Worm (Caenorhabditis elegans) whole organism, L3 larva: ENCODE data around the gene C14B9.10.

Source experiments
- aly-2 ChIP-seq: fragments of 150-350 bp; optimal IDR thresholded peaks from 2 replicates; lab custom pipeline; 2014; ENCODE audit warnings: missing biosample characterization, missing genetic modification characterization
- ceh-16 ChIP-seq: sonication (generic microtip); optimal IDR thresholded peaks from 2 replicates; lab custom pipeline; 2017; ENCODE audit warnings: missing biosample characterization, missing genetic modification characterization
- ceh-28 ChIP-seq: fragments of 150-350 bp; optimal IDR thresholded peaks from 2 replicates; lab custom pipeline; 2014; ENCODE audit warnings: missing biosample characterization, missing genetic modification reagents, missing genetic modification characterization
- ceh-82 ChIP-seq: fragments of 150-350 bp; optimal IDR thresholded peaks from 2 replicates; lab custom pipeline; 2014; ENCODE audit warnings: missing biosample characterization, missing genetic modification characterization
- ceh-9 ChIP-seq: sonication (generic microtip); optimal IDR thresholded peaks from 2 replicates; lab custom pipeline; 2018; ENCODE audit warnings: missing biosample characterization, missing genetic modification characterization
- daf-12 ChIP-seq: fragments of 150-350 bp; optimal IDR thresholded peaks from 2 replicates; lab custom pipeline; 2014; ENCODE audit warnings: missing biosample characterization, missing genetic modification reagents, missing genetic modification characterization
- egl-27 ChIP-seq: sonication (generic microtip); optimal IDR thresholded peaks from 4 replicates; lab custom pipeline; 2017; ENCODE audit warnings: missing biosample characterization, missing genetic modification reagents, missing genetic modification characterization
- egl-5 ChIP-seq: fragments of 150-350 bp; optimal IDR thresholded peaks from 2 replicates; lab custom pipeline; 2017; ENCODE audit warnings: missing biosample characterization, missing genetic modification reagents, missing genetic modification characterization, inconsistent platforms
- elt-2 ChIP-seq: sonication (generic microtip); optimal IDR thresholded peaks from 2 replicates; lab custom pipeline; 2016; ENCODE audit warnings: missing genetic modification reagents, mild to moderate bottlenecking, missing genetic modification characterization, missing compliant biosample characterization
- elt-3 ChIP-seq, 3 experiments: fragments of 150-350 bp in 1 of 3; sonication (generic microtip) in 2 of 3; optimal IDR thresholded peaks; 2 replicates in 2 of 3; 4 replicates in 1 of 3; lab custom pipeline; 2014 to 2017; ENCODE audit warnings: missing biosample characterization in 3 of 3, missing genetic modification characterization in 3 of 3
- eor-1 ChIP-seq, 2 experiments: fragments of 150-350 bp; optimal IDR thresholded peaks; 2 replicates each; lab custom pipeline; 2014 to 2018; ENCODE audit warnings: missing biosample characterization in 2 of 2, missing genetic modification characterization in 2 of 2
- fkh-10 ChIP-seq: sonication (generic microtip); optimal IDR thresholded peaks from 2 replicates; lab custom pipeline; 2017; ENCODE audit warnings: missing biosample characterization, missing genetic modification reagents, missing genetic modification characterization
- fkh-2 ChIP-seq: fragments of 150-350 bp; optimal IDR thresholded peaks from 2 replicates; lab custom pipeline; 2014; ENCODE audit warnings: missing biosample characterization, missing genetic modification reagents, missing genetic modification characterization
- fos-1 ChIP-seq: fragments of 150-350 bp; optimal IDR thresholded peaks from 2 replicates; lab custom pipeline; 2014; ENCODE audit warnings: missing biosample characterization, missing genetic modification characterization
- hmg-11 ChIP-seq: sonication (generic microtip); optimal IDR thresholded peaks from 2 replicates; lab custom pipeline; 2016; ENCODE audit warnings: missing genetic modification characterization, missing compliant biosample characterization
- jun-1 ChIP-seq: fragments of 150-350 bp; optimal IDR thresholded peaks from 2 replicates; lab custom pipeline; 2014; ENCODE audit warnings: missing biosample characterization, missing genetic modification reagents, missing genetic modification characterization
- lin-15B ChIP-seq: fragments of 150-350 bp; optimal IDR thresholded peaks from 2 replicates; lab custom pipeline; 2014; ENCODE audit warnings: missing biosample characterization, missing genetic modification characterization
- mdl-1 ChIP-seq: fragments of 150-350 bp; optimal IDR thresholded peaks from 2 replicates; lab custom pipeline; 2014; ENCODE audit warnings: missing biosample characterization, missing genetic modification characterization
- nfya-1 ChIP-seq: sonication (generic microtip); optimal IDR thresholded peaks from 2 replicates; lab custom pipeline; 2017; ENCODE audit warnings: missing genetic modification characterization, mild to moderate bottlenecking, missing compliant biosample characterization, antibody characterized with exemption, moderate library complexity; ENCODE audit not compliant: insufficient read depth
- nhr-11 ChIP-seq: fragments of 150-350 bp; optimal IDR thresholded peaks from 2 replicates; lab custom pipeline; 2014; ENCODE audit warnings: missing biosample characterization, missing genetic modification characterization
- nhr-12 ChIP-seq: fragments of 150-350 bp; optimal IDR thresholded peaks from 2 replicates; lab custom pipeline; 2014; ENCODE audit warnings: missing biosample characterization, missing genetic modification characterization
- nhr-23 ChIP-seq: fragments of 150-350 bp; optimal IDR thresholded peaks from 2 replicates; lab custom pipeline; 2014; ENCODE audit warnings: missing biosample characterization, missing genetic modification reagents, missing genetic modification characterization
- nhr-28 ChIP-seq: fragments of 150-350 bp; optimal IDR thresholded peaks from 2 replicates; lab custom pipeline; 2014; ENCODE audit warnings: missing biosample characterization, missing genetic modification characterization
- nhr-43 ChIP-seq: sonication (generic microtip); optimal IDR thresholded peaks from 2 replicates; lab custom pipeline; 2016; ENCODE audit warnings: mild to moderate bottlenecking, missing genetic modification characterization, missing compliant biosample characterization; ENCODE audit not compliant: poor library complexity, severe bottlenecking
- nhr-67 ChIP-seq: fragments of 150-350 bp; optimal IDR thresholded peaks from 2 replicates; lab custom pipeline; 2014; ENCODE audit warnings: missing biosample characterization, missing genetic modification characterization
- nhr-76 ChIP-seq: fragments of 150-350 bp; sonication (generic microtip); optimal IDR thresholded peaks from 5 replicates; lab custom pipeline; 2014; ENCODE audit warnings: missing biosample characterization, missing genetic modification characterization
- pha-4 ChIP-seq: fragments of 150-350 bp; optimal IDR thresholded peaks from 2 replicates; lab custom pipeline; 2014; ENCODE audit warnings: missing biosample characterization, missing genetic modification reagents, missing genetic modification characterization
- sea-2 ChIP-seq: fragments of 150-350 bp; sonication (generic microtip); optimal IDR thresholded peaks from 4 replicates; lab custom pipeline; 2014; ENCODE audit warnings: missing biosample characterization, missing genetic modification reagents, missing genetic modification characterization
- snpc-4 ChIP-seq: fragments of 150-350 bp; optimal IDR thresholded peaks from 2 replicates; lab custom pipeline; 2014; ENCODE audit warnings: missing biosample characterization, missing genetic modification characterization
- tbx-2 ChIP-seq: sonication (generic microtip); optimal IDR thresholded peaks from 2 replicates; lab custom pipeline; 2016; ENCODE audit warnings: mild to moderate bottlenecking, missing genetic modification characterization, missing compliant biosample characterization
- unc-39 ChIP-seq: sonication (generic microtip); optimal IDR thresholded peaks from 4 replicates; lab custom pipeline; 2017; ENCODE audit warnings: missing biosample characterization, missing genetic modification characterization
- unc-62 ChIP-seq: fragments of 150-350 bp; sonication (generic microtip); optimal IDR thresholded peaks from 4 replicates; lab custom pipeline; 2014; ENCODE audit warnings: missing biosample characterization, missing genetic modification reagents, missing genetic modification characterization
- ztf-11 ChIP-seq: fragments of 150-350 bp; optimal IDR thresholded peaks from 2 replicates; lab custom pipeline; 2014; ENCODE audit warnings: missing biosample characterization, missing genetic modification characterization
- ztf-4 ChIP-seq: fragments of 150-350 bp; optimal IDR thresholded peaks from 2 replicates; lab custom pipeline; 2014; ENCODE audit warnings: missing biosample characterization, missing genetic modification characterization

C14B9.10 gene

ce11 chrIII:8109459-8110057 is 21.1 kb upstream of the C14B9.10 start (continued):
- TF ChIP-seq ceh-16 (tag; lab: Kevin White, UChicago) (no peak), ceh-9 (no peak), unc-39 (tag; lab: Kevin White, UChicago) (no peak), aly-2 (no peak), jun-1 (tag; lab: Kevin White, UChicago) (peak; percentile 64), daf-12 (no peak), lin-15B (tag; lab: Kevin White, UChicago) (peak; percentile 36), eor-1 (tag; optimal IDR thresholded peaks at IDR 0.05; lab: Kevin White, UChicago) (no peak), unc-62 (GFP tag; lab: Kevin White, UChicago) (no peak), nhr-23 (tag; lab: Kevin White, UChicago) (peak; percentile 29), elt-3 (tag; optimal IDR thresholded peaks at IDR 0.05; lab: Kevin White, UChicago) (no peak), egl-5 (tag; lab: Kevin White, UChicago) (peak; percentile 33)

- TF ChIP-seq nfya-1, result no peak
- peak; percentile 36 for TF ChIP-seq nhr-43
These were observed 19.3 kb upstream of the C14B9.10 start for ce11 chrIII:8111347-8111746.

- no peak for TF ChIP-seq tbx-2 (tag; lab: Kevin White, UChicago)
- TF ChIP-seq pha-4 (tag; lab: Kevin White, UChicago), result no peak
- TF ChIP-seq nhr-12 (tag; lab: Kevin White, UChicago), result no peak
- no peak for TF ChIP-seq elt-2 (tag; lab: Kevin White, UChicago)
- TF ChIP-seq ceh-82 (tag; lab: Kevin White, UChicago), result no peak
- no peak for TF ChIP-seq fkh-2 (tag; lab: Kevin White, UChicago)
- TF ChIP-seq hmg-11, result no peak
- no peak for TF ChIP-seq egl-27 (tag; lab: Kevin White, UChicago)
- TF ChIP-seq mdl-1, result no peak
- no peak for TF ChIP-seq ceh-28
- TF ChIP-seq ztf-4 (tag; lab: Kevin White, UChicago), result no peak
These were observed 14.8 kb upstream of the C14B9.10 start for ce11 chrIII:8115877-8116276.

DNA sequence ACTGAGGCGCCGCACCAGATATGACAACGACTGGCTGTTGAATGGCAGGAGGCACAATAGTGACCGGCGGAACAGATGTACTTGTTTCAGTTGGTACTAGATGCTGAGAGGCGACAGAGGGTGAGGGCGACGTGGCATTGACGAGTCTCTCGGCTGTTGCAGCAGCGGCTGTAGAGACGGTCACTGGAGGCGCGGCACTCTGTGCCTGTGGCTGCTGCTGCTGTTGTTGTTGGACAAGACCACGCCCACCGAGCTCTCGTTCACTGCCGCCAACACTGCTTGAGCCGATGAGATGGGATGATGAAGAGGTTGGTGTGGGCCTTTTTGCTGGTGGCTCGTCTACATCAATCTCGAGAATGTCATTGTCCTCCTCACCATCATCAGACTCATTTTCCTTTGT is 13.5 kb upstream of the C14B9.10 start:
- TF ChIP-seq nhr-12 (tag; lab: Kevin White, UChicago) (no peak), mdl-1 (no peak), ceh-9 (no peak)
- TF ChIP-seq, all 47 proteins: peak for 0

- TF ChIP-seq sea-2 (GFP tag; lab: Kevin White, UChicago) (no peak), aly-2 (no peak), elt-3 (tag; optimal IDR thresholded peaks at IDR 0.05; lab: Kevin White, UChicago) (no peak)
These were observed 9.5 kb upstream of the C14B9.10 start, which contains the start of gene gei-8 for ce11 chrIII:8121132-8121531. gei-8 (minus strand) TSS chrIII:8121232.

DNA sequence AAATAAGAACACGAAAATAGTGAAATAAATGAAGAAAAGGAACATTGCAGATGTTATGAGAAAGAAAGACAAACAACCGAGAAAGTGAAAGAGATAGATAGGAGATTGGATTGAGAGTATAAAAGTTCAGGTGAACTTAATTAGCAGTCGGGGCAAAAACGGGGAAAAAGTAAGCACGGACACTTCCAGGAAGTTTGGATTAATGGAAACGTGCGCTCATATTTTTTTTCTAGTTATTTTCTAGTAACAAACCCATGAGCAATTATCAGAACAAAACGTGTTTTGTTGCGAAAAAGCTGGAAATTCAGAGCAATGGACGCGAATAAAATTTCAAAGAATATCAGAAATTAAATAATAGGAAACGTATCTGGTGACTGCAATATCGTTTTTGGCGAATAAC is 8.7 kb upstream of the C14B9.10 start:
- TF ChIP-seq nhr-67 (tag; lab: Kevin White, UChicago) (no peak), daf-12 (no peak), nfya-1 (no peak), nhr-76 (tag; lab: Kevin White, UChicago) (no peak), snpc-4 (tag; lab: Kevin White, UChicago) (no peak), nhr-11 (tag; lab: Kevin White, UChicago) (no peak), mdl-1 (no peak), lin-15B (tag; lab: Kevin White, UChicago) (no peak), fkh-10 (GFP tag; lab: Kevin White, UChicago) (no peak), ceh-82 (tag; lab: Kevin White, UChicago) (no peak), fos-1 (no peak), sea-2 (GFP tag; lab: Kevin White, UChicago) (no peak), nhr-28 (tag; lab: Kevin White, UChicago) (no peak), ztf-11 (tag; lab: Kevin White, UChicago) (no peak), pha-4 (tag; lab: Kevin White, UChicago) (no peak)
- TF ChIP-seq, all 47 proteins: peak for 0
